Worm (Caenorhabditis elegans): Measurements from ENCODE around the gene clec-179.

The clec-179 gene

DNA sequence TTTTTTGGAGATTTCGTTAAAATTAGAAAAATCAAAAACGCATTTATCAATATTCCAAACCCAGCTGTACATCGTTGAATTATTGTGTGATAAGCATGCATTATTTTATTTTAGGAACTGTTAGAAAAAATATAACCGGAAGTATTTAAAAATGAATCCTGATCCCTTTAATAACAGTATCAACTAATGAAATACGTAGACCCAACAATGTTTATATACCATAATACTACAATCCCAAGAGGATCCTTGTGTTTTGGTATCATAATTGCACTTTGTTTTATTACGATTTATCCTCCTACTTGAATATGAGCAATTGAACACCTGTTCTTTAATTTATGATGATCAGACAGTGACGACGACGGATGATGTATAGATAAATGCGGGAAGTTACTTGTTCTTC lies 2.3 kb upstream of the clec-179 start, which contains the start of gene str-249:
TSS of gene str-249 (minus strand) at position 101 of the 400 bp plus-strand sequence.
- TF ChIP-seq pat-9 (tag; optimal IDR thresholded peaks at IDR 0.05) (no peak), hlh-30 (tag; optimal IDR thresholded peaks at IDR 0.05; ENCODE audit: insufficient read depth) (no peak), eyg-1 (tag; optimal IDR thresholded peaks at IDR 0.05) (no peak), npax-4 (tag; optimal IDR thresholded peaks at IDR 0.05) (no peak), ceh-18 (tag; optimal IDR thresholded peaks at IDR 0.05) (no peak), che-1 (tag; optimal IDR thresholded peaks at IDR 0.05) (no peak), ets-4 (tag; optimal IDR thresholded peaks at IDR 0.05) (no peak), nhr-11 (tag; optimal IDR thresholded peaks at IDR 0.05) (no peak)

DNA sequence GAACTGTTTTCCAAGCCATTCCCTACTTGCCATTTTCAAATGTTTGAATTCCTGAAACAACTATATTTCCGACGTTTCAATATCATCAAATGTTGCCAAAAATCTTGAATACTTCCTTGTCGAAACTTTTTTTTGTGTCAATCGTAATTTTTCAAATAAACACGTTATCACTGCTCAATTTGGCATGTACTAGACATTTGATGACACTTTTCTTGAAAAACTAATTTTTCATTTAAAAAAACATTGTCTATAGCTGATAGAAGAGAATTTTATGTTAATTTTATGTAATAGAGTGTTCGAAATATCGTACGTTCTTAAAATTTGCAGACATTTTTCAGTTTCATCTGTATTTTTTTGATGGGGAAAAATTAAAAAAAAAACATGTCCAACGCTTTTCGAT lies 1.7 kb downstream of the clec-179 start:
- TF ChIP-seq ceh-48 (tag; optimal IDR thresholded peaks at IDR 0.05) (no peak), tbx-2 (tag; optimal IDR thresholded peaks at IDR 0.05) (no peak), sox-2 (GFP tag; IDR thresholded peaks at IDR 0.05) (no peak), K09A11.1 (tag; optimal IDR thresholded peaks at IDR 0.05; ENCODE audit: insufficient read depth) (no peak), hlh-6 (tag; optimal IDR thresholded peaks at IDR 0.05) (no peak), ceh-9 (tag; optimal IDR thresholded peaks at IDR 0.05) (no peak), nhr-232 (tag; optimal IDR thresholded peaks at IDR 0.05) (no peak), npax-4 (tag; optimal IDR thresholded peaks at IDR 0.05) (no peak), ceh-24 (tag; optimal IDR thresholded peaks at IDR 0.05) (no peak)

DNA sequence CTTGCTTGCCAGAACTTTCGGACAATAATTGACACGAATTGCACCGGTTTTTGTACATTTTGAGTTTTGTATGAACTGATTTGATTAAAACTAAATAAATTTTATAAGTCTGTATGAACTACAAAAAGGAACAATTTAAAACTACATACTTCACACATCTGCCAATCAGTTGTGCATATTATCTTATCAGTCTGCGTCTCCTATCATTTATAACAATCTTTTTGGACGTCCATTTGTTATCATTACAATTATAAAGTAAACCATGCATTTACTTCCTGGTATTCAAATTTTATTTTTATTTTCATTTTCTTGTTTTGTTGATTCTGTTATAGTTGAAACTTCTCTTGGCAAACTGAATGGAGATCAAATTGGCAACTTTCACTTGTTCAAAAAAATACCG lies 4.2 kb downstream of the clec-179 start, which contains the start of gene cest-10:
TSS of gene cest-10 (plus strand) at position 254 of the 400 bp plus-strand sequence.
- peak; percentile 71 for TF ChIP-seq elt-2 (tag; optimal IDR thresholded peaks at IDR 0.05)
- TF ChIP-seq che-1 (tag; optimal IDR thresholded peaks at IDR 0.05) = no peak

DNA sequence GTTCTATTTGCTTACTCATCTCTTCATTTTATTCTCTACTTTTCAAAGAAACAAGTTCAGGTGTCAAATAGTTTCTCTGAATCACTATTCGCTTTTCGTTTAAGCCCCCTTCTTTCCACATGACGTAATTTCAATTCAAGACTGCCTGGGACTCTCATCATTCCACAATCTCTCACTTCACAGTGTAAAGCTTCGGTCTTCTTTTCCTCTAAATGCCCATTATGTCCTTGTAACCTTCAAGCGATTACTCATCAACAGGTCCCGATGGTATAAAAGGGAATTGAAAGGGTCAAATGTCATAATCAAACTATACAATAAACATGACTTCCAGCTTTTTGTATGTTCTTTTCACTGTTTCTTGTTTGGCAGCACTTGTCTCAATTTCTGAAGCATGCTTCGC lies 5.6 kb downstream of the clec-179 start, which contains the start of gene C42D4.3:
TSS of gene C42D4.3 (plus strand) at position 298 of the 400 bp plus-strand sequence.
- no peak for TF ChIP-seq odd-2 (tag; optimal IDR thresholded peaks at IDR 0.05)

ce11 chrIV:7176887-7177286 lies 7.6 kb downstream of the clec-179 start, which contains the start of gene str-44:
str-44 (plus strand) TSS chrIV:7177187.
- TF ChIP-seq nhr-232 (tag; optimal IDR thresholded peaks at IDR 0.05) = no peak
- TF ChIP-seq C38D4.7 (GFP tag; optimal IDR thresholded peaks at IDR 0.05) = no peak
- TF ChIP-seq sdc-2 (tag; optimal IDR thresholded peaks at IDR 0.05) = no peak
- no peak for TF ChIP-seq ceh-18 (tag; optimal IDR thresholded peaks at IDR 0.05)

DNA sequence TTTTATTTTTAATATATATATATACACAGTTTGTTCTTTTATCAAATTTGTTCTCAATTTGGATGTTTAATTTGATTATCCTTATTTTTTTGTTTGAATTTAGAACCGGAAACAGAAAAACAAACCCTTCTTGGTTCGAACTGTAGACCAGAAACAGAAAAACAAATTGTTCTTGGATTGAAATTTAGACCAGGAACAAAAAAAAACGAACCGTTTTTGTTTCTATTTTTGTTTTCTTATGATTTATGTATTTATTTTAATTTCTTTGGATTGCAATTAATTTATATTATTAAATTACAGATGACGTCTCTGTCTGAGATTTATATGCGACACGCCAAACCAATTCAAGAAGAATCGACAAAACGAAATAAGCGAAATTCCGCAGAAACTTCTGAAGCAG lies 9.2 kb downstream of the clec-179 start, which contains the start of gene C42D4.19:
TSS of gene C42D4.19 (plus strand) at position 301 of the 400 bp plus-strand sequence.
- no peak for TF ChIP-seq elt-4 (tag; optimal IDR thresholded peaks at IDR 0.05)

DNA sequence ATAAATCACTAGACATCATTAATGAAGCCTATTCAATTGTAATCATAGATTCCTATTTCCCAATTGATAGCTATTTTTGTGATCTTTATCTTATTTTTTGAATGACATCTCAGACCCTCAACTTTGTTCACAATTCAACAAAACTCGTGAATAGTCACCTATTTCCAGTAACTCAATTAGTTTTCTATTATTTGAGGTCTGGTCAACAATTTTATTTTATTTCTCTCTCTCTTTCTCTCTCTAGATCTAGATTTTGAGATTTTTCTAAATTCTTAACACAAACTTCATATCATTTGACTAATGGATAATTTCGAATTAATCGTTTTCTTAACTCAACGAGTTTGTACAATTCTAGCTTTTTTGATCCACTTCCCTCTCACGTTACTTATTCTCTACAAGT lies 11.0 kb downstream of the clec-179 start, which contains the start of gene str-1:
TSS of gene str-1 (plus strand) at position 301 of the 400 bp plus-strand sequence.
- TF ChIP-seq ceh-6 (GFP tag; optimal IDR thresholded peaks at IDR 0.05) = no peak
- TF ChIP-seq fkh-10 (GFP tag; optimal IDR thresholded peaks at IDR 0.05) = no peak
- no peak for TF ChIP-seq ceh-18 (tag; optimal IDR thresholded peaks at IDR 0.05)
- TF ChIP-seq tbx-7 (tag; optimal IDR thresholded peaks at IDR 0.05) = no peak
- TF ChIP-seq ref-2 (tag; optimal IDR thresholded peaks at IDR 0.05) = no peak
- TF ChIP-seq pha-4 (tag; optimal IDR thresholded peaks at IDR 0.05) = no peak
- TF ChIP-seq rnt-1 (tag; optimal IDR thresholded peaks at IDR 0.05) = no peak
- no peak for TF ChIP-seq pros-1 (tag; optimal IDR thresholded peaks at IDR 0.05)

ce11 chrIV:7171222-7171621 lies 13.3 kb downstream of the clec-179 start, which contains the start of gene str-220:
str-220 (minus strand) TSS chrIV:7171322.
- TF ChIP-seq K02D7.2 (tag; optimal IDR thresholded peaks at IDR 0.05) = no peak
- no peak for TF ChIP-seq nfya-1 (tag; optimal IDR thresholded peaks at IDR 0.05)
- no peak for TF ChIP-seq ref-2 (tag; optimal IDR thresholded peaks at IDR 0.05)
- TF ChIP-seq ceh-45 (GFP tag; IDR thresholded peaks at IDR 0.05) = no peak
